Worm (Caenorhabditis elegans) whole organism, L2 larva: ENCODE measurements around the gene C17C3.6.

ENCODE experiments used
- C34F6.9 ChIP-seq: fragments of 150-350 bp; optimal IDR thresholded peaks from 2 replicates; lab custom pipeline; 2014; ENCODE audit warnings: missing biosample characterization, missing genetic modification characterization
- F13H6.1 ChIP-seq: sonication (generic microtip); optimal IDR thresholded peaks from 2 replicates; lab custom pipeline; 2016; ENCODE audit warnings: missing genetic modification characterization, missing compliant biosample characterization
- Y55F3AM.14 ChIP-seq: fragments of 200-800 bp; sonication (Bioruptor generic); optimal IDR thresholded peaks from 2 replicates; lab custom pipeline; 2018; ENCODE audit warnings: mild to moderate bottlenecking, missing genetic modification characterization, missing compliant biosample characterization
- ZK546.5 ChIP-seq: sonication (generic microtip); optimal IDR thresholded peaks from 2 replicates; lab custom pipeline; 2017; ENCODE audit warnings: missing biosample characterization, missing genetic modification characterization
- alr-1 ChIP-seq: fragments of 150-350 bp; optimal IDR thresholded peaks from 2 replicates; lab custom pipeline; 2014; ENCODE audit warnings: missing biosample characterization, missing genetic modification characterization
- aly-2 ChIP-seq: fragments of 150-350 bp; optimal IDR thresholded peaks from 2 replicates; lab custom pipeline; 2014; ENCODE audit warnings: missing biosample characterization, missing genetic modification characterization
- ama-1 ChIP-seq: fragments of 150-350 bp; optimal IDR thresholded peaks from 2 replicates; lab custom pipeline; 2018; ENCODE audit warnings: inconsistent platforms
- ceh-16 ChIP-seq: fragments of 150-350 bp; optimal IDR thresholded peaks from 2 replicates; lab custom pipeline; 2014; ENCODE audit warnings: missing biosample characterization, missing genetic modification characterization
- ceh-82 ChIP-seq: fragments of 150-350 bp; optimal IDR thresholded peaks from 2 replicates; lab custom pipeline; 2014; ENCODE audit warnings: missing biosample characterization, missing genetic modification characterization
- crh-2 ChIP-seq: sonication (generic microtip); optimal IDR thresholded peaks from 2 replicates; lab custom pipeline; 2017; ENCODE audit warnings: missing biosample characterization, missing genetic modification characterization
- dmd-4 ChIP-seq: sonication (generic microtip); optimal IDR thresholded peaks from 2 replicates; lab custom pipeline; 2017; ENCODE audit warnings: missing biosample characterization, missing genetic modification characterization
- egl-27 ChIP-seq: sonication (generic microtip); optimal IDR thresholded peaks from 3 replicates; lab custom pipeline; 2017; ENCODE audit warnings: missing biosample characterization, missing genetic modification reagents, missing genetic modification characterization
- elt-1 ChIP-seq: fragments of 150-350 bp; optimal IDR thresholded peaks from 2 replicates; lab custom pipeline; 2014; ENCODE audit warnings: missing biosample characterization, missing genetic modification characterization
- fos-1 ChIP-seq: fragments of 150-350 bp; optimal IDR thresholded peaks from 2 replicates; lab custom pipeline; 2014; ENCODE audit warnings: missing biosample characterization, missing genetic modification characterization
- gmeb-1 ChIP-seq: fragments of 150-350 bp; optimal IDR thresholded peaks from 2 replicates; lab custom pipeline; 2014; ENCODE audit warnings: missing biosample characterization, missing genetic modification characterization
- lin-11 ChIP-seq: fragments of 150-350 bp; sonication (generic microtip); optimal IDR thresholded peaks from 2 replicates; lab custom pipeline; 2014; ENCODE audit warnings: missing biosample characterization, missing genetic modification characterization, inconsistent platforms, mixed read lengths
- lin-13 ChIP-seq: fragments of 150-350 bp; optimal IDR thresholded peaks from 2 replicates; lab custom pipeline; 2014; ENCODE audit warnings: missing biosample characterization, missing genetic modification reagents, missing genetic modification characterization
- lin-39 ChIP-seq: fragments of 150-350 bp; optimal IDR thresholded peaks from 2 replicates; lab custom pipeline; 2014; ENCODE audit warnings: missing biosample characterization, missing genetic modification reagents, missing genetic modification characterization
- lsy-2 ChIP-seq, 2 experiments: fragments of 150-350 bp in 1 of 2; sonication (generic microtip) in 1 of 2; optimal IDR thresholded peaks; 2 replicates each; lab custom pipeline; 2014 to 2017; ENCODE audit warnings: missing biosample characterization in 2 of 2, missing genetic modification characterization in 2 of 2
- mab-5 ChIP-seq: fragments of 150-350 bp; optimal IDR thresholded peaks from 2 replicates; lab custom pipeline; 2014; ENCODE audit warnings: missing biosample characterization, missing genetic modification characterization
- mbf-1 ChIP-seq: sonication (generic microtip); optimal IDR thresholded peaks from 2 replicates; lab custom pipeline; 2017; ENCODE audit warnings: missing biosample characterization, missing genetic modification characterization
- mdl-1 ChIP-seq, 2 experiments: fragments of 150-350 bp in 1 of 2; sonication (generic microtip) in 1 of 2; optimal IDR thresholded peaks; 2 replicates each; lab custom pipeline; 2017; ENCODE audit warnings: missing biosample characterization in 2 of 2, missing genetic modification characterization in 2 of 2
- nhr-10 ChIP-seq: sonication (generic microtip); optimal IDR thresholded peaks from 2 replicates; lab custom pipeline; 2017; ENCODE audit warnings: missing biosample characterization, missing genetic modification characterization
- nhr-11 ChIP-seq: fragments of 150-350 bp; optimal IDR thresholded peaks from 2 replicates; lab custom pipeline; 2014; ENCODE audit warnings: missing biosample characterization, missing genetic modification characterization
- nhr-12 ChIP-seq: fragments of 150-350 bp; optimal IDR thresholded peaks from 2 replicates; lab custom pipeline; 2014; ENCODE audit warnings: missing biosample characterization, missing genetic modification characterization
- nhr-129 ChIP-seq: fragments of 150-350 bp; optimal IDR thresholded peaks from 2 replicates; lab custom pipeline; 2014; ENCODE audit warnings: missing biosample characterization, missing genetic modification characterization
- nhr-21 ChIP-seq: fragments of 150-350 bp; optimal IDR thresholded peaks from 2 replicates; lab custom pipeline; 2014; ENCODE audit warnings: missing biosample characterization, missing genetic modification characterization
- nhr-23 ChIP-seq: fragments of 150-350 bp; optimal IDR thresholded peaks from 2 replicates; lab custom pipeline; 2014; ENCODE audit warnings: missing biosample characterization, missing genetic modification reagents, missing genetic modification characterization
- nhr-237 ChIP-seq: fragments of 150-350 bp; optimal IDR thresholded peaks from 2 replicates; lab custom pipeline; 2014; ENCODE audit warnings: missing biosample characterization, missing genetic modification characterization
- nhr-25 ChIP-seq: fragments of 150-350 bp; sonication (generic microtip); optimal IDR thresholded peaks from 3 replicates; lab custom pipeline; 2014; ENCODE audit warnings: missing biosample characterization, missing genetic modification characterization
- nhr-6 ChIP-seq: fragments of 150-350 bp; optimal IDR thresholded peaks from 2 replicates; lab custom pipeline; 2014; ENCODE audit warnings: missing biosample characterization, missing genetic modification characterization
- nhr-77 ChIP-seq: fragments of 150-350 bp; optimal IDR thresholded peaks from 2 replicates; lab custom pipeline; 2014; ENCODE audit warnings: missing biosample characterization, missing genetic modification characterization
- peb-1 ChIP-seq: fragments of 150-350 bp; optimal IDR thresholded peaks from 2 replicates; lab custom pipeline; 2014; ENCODE audit warnings: missing biosample characterization, missing genetic modification characterization
- sem-4 ChIP-seq: fragments of 150-350 bp; optimal IDR thresholded peaks from 2 replicates; lab custom pipeline; 2014; ENCODE audit warnings: missing biosample characterization, missing genetic modification reagents, missing genetic modification characterization
- skn-1 ChIP-seq: sonication (generic microtip); optimal IDR thresholded peaks from 2 replicates; lab custom pipeline; 2017; ENCODE audit warnings: missing biosample characterization, missing genetic modification characterization
- sma-3 ChIP-seq: sonication (generic microtip); optimal IDR thresholded peaks from 2 replicates; lab custom pipeline; 2016; ENCODE audit warnings: missing genetic modification reagents, missing genetic modification characterization, missing compliant biosample characterization
- sma-9 ChIP-seq, 2 experiments: fragments of 150-350 bp in 1 of 2; sonication (generic microtip) in 1 of 2; optimal IDR thresholded peaks; 2 replicates each; lab custom pipeline; 2014 to 2016; ENCODE audit warnings: missing genetic modification characterization in 2 of 2, mild to moderate bottlenecking in 1 of 2, missing biosample characterization in 1 of 2, missing compliant biosample characterization in 1 of 2, missing genetic modification reagents in 1 of 2, moderate library complexity in 1 of 2
- snpc-4 ChIP-seq: fragments of 150-350 bp; optimal IDR thresholded peaks from 2 replicates; lab custom pipeline; 2014; ENCODE audit warnings: missing biosample characterization, missing genetic modification characterization
- unc-55 ChIP-seq: fragments of 150-350 bp; sonication (generic microtip); optimal IDR thresholded peaks from 3 replicates; lab custom pipeline; 2014; ENCODE audit warnings: missing biosample characterization, missing genetic modification reagents, missing genetic modification characterization
- zag-1 ChIP-seq: fragments of 150-350 bp; optimal IDR thresholded peaks from 2 replicates; lab custom pipeline; 2014; ENCODE audit warnings: missing biosample characterization, missing genetic modification characterization
- ztf-1 ChIP-seq: fragments of 200-800 bp; sonication (Bioruptor generic); conservative IDR thresholded peaks from 2 replicates; pipeline ENCODE4 v1.3.6; 2022; ENCODE audit warnings: missing genetic modification characterization, missing compliant biosample characterization
- ztf-11 ChIP-seq: sonication (generic microtip); optimal IDR thresholded peaks from 2 replicates; lab custom pipeline; 2017; ENCODE audit warnings: missing biosample characterization, missing genetic modification characterization
- ztf-4 ChIP-seq: fragments of 150-350 bp; optimal IDR thresholded peaks from 2 replicates; lab custom pipeline; 2014; ENCODE audit warnings: missing biosample characterization, missing genetic modification characterization

C17C3.6 gene

DNA sequence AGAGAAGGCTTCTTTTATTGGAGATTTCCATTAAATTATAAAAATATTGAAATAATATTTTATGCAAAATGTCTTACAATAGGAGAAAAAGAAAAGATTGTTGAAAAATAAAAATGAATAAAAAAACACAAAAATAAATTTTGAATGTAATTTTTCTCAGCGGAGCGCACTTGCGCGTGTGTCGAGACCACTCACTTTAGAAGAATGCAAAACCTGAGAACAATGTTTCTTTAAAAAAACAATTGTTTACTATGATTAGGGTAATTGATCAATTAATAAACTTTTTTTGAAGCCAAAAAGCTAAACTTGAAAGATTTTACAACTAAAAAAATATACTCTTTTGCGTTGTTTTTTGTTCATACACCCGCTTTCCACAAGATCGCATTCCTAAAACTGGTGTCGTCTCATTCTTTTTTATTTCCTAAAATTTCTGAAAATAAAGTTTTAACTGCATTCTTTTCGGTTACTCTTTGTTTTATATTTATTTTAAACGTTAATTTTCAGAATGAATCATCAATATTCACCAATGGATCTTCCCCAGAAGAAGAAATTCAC is 44.4 kb downstream of the C17C3.6 start, which contains the start of gene ttc-4:
Gene ttc-4 (plus strand): TSS at position 505 of the 555 bp plus-strand sequence.
- no peak for TF ChIP-seq skn-1 (tag; lab: Kevin White, UChicago)
- no peak for TF ChIP-seq ztf-4
- TF ChIP-seq nhr-23 (tag; lab: Kevin White, UChicago), result no peak
- no peak for TF ChIP-seq ztf-11 (tag; lab: Kevin White, UChicago)
- TF ChIP-seq unc-55 (GFP tag; lab: Kevin White, UChicago), result peak; percentile 76
- TF ChIP-seq lsy-2 (tag; optimal IDR thresholded peaks at IDR 0.05; lab: Kevin White, UChicago), result peak in 1 of 2 experiments; percentile 66
- TF ChIP-seq fos-1 (tag; lab: Kevin White, UChicago), result peak; percentile 25
- TF ChIP-seq F13H6.1 (tag; lab: Kevin White, UChicago), result peak; percentile 4
- no peak for TF ChIP-seq nhr-77 (tag; lab: Kevin White, UChicago)
- no peak for TF ChIP-seq egl-27 (tag; lab: Kevin White, UChicago)
- TF ChIP-seq dmd-4 (tag; lab: Kevin White, UChicago), result no peak
- TF ChIP-seq peb-1 (tag; lab: Kevin White, UChicago), result no peak
- TF ChIP-seq nhr-237 (tag; lab: Kevin White, UChicago), result no peak
- TF ChIP-seq ceh-16, result no peak
- TF ChIP-seq sem-4 (tag; lab: Kevin White, UChicago), result no peak
- TF ChIP-seq nhr-25 (tag; lab: Kevin White, UChicago), result peak; percentile 22
- TF ChIP-seq ceh-82 (tag; lab: Kevin White, UChicago), result no peak
- no peak for TF ChIP-seq nhr-11
- no peak for TF ChIP-seq alr-1 (tag; lab: Kevin White, UChicago)
- peak; percentile 68 for TF ChIP-seq C34F6.9 (tag; lab: Kevin White, UChicago)
- TF ChIP-seq mab-5 (tag; lab: Kevin White, UChicago), result no peak
- TF ChIP-seq lin-39, result no peak
- TF ChIP-seq mbf-1, result no peak
- peak; percentile 27 for TF ChIP-seq lin-13 (GFP tag; lab: Kevin White, UChicago)
- peak; percentile 28 for TF ChIP-seq crh-2 (tag; lab: Kevin White, UChicago)
- peak; percentile 20 for TF ChIP-seq sma-3 (GFP tag; lab: Kevin White, UChicago)
- no peak for TF ChIP-seq nhr-10
- TF ChIP-seq Y55F3AM.14 (GFP tag; lab: Kevin White, UChicago), result no peak
- TF ChIP-seq nhr-12, result no peak
- no peak for TF ChIP-seq ztf-1
- TF ChIP-seq aly-2, result no peak
- TF ChIP-seq nhr-129 (tag; lab: Kevin White, UChicago), result peak; percentile 27
- no peak for TF ChIP-seq nhr-21
- no peak for TF ChIP-seq elt-1 (tag; lab: Kevin White, UChicago)
- TF ChIP-seq ZK546.5 (tag; lab: Kevin White, UChicago), result no peak

DNA sequence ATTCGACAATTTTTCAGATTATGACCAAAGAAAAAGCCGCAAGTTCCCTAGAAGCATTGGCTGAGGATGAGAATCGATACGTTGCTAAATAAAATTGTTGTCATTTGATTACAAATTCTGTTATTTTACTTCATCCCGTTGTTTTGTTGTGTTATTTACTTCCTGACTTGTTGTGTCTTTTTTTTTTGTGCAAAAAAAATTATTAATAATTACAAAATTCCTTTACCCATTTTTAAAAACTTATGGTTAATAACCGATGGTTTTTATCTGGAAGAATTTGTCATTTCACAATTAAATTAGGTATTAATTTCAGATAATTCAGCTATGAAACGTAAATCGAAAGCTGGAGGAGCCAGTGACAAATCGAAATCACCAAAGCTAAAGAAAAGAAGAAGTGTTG is 46.4 kb downstream of the C17C3.6 start, which contains the start of gene C17G10.1:
Gene C17G10.1 (plus strand): TSS at position 301 of the 400 bp plus-strand sequence.
- no peak for TF ChIP-seq nhr-129 (tag; lab: Kevin White, UChicago)
- TF ChIP-seq lin-13 (GFP tag; lab: Kevin White, UChicago), result no peak
- no peak for TF ChIP-seq nhr-237 (tag; lab: Kevin White, UChicago)
- no peak for TF ChIP-seq ama-1 (lab: Kevin White, UChicago)
- TF ChIP-seq dmd-4 (tag; lab: Kevin White, UChicago), result no peak
- TF ChIP-seq ztf-1, result no peak
- TF ChIP-seq nhr-21, result no peak
- no peak for TF ChIP-seq snpc-4 (tag; lab: Kevin White, UChicago)
- TF ChIP-seq mab-5 (tag; lab: Kevin White, UChicago), result no peak
- TF ChIP-seq nhr-23 (tag; lab: Kevin White, UChicago), result no peak
- TF ChIP-seq ztf-4, result no peak

DNA sequence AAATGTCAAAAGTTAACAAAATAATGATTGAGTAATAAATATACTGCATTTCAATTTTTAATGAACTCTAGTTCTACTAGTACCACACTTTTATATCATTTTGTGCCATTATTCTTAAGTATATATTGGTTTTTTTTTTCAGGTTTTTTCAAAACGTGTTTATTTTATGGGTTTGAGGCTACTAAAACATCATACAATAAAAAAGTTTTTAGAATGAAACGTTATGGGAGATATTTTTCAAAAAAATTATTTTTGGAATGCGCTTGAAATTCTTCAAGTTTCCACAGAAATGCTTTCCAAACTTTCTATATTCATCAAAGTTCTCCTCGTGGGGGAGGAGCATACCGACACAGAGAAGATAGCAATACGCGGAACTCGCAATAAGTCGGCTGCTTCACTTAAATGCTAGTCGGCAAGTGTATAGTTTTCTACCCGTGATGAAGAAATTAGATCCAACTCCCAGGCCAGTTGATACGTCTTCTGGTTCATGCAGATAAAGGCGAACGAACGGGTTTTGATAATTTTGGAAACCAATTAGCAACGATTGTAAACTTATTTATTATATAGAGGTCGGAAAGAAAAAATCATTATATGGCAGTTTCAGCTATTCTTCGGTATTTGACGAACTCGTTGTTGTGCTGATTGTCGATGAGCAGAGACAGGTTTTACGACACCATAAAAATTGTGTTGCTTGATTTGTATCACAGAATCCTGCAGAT is 49.6 kb downstream of the C17C3.6 start, which contains the start of gene C17G10.10:
Gene C17G10.10 (minus strand): TSS at position 51 of the 719 bp plus-strand sequence.
- TF ChIP-seq fos-1 (tag; lab: Kevin White, UChicago) (peak; percentile 85), lin-13 (GFP tag; lab: Kevin White, UChicago) (peak; percentile 53), sma-3 (GFP tag; lab: Kevin White, UChicago) (peak; percentile 87), ama-1 (lab: Kevin White, UChicago) (peak; percentile 98), egl-27 (tag; lab: Kevin White, UChicago) (peak; percentile 72), nhr-129 (tag; lab: Kevin White, UChicago) (peak; percentile 45), mdl-1 (tag; optimal IDR thresholded peaks at IDR 0.05; lab: Kevin White, UChicago) (peak; percentile 54 to 59), crh-2 (tag; lab: Kevin White, UChicago) (peak; percentile 69), nhr-77 (tag; lab: Kevin White, UChicago) (peak; percentile 68), lsy-2 (tag; optimal IDR thresholded peaks at IDR 0.05; lab: Kevin White, UChicago) (peak; percentile 62 to 75), snpc-4 (tag; lab: Kevin White, UChicago) (peak; percentile 99), sma-9 (GFP tag; optimal IDR thresholded peaks at IDR 0.05; lab: Kevin White, UChicago) (peak; percentile 91), sma-9 (tag; optimal IDR thresholded peaks at IDR 0.05; lab: Kevin White, UChicago) (no peak), ztf-4 (peak; percentile 9), ceh-16 (peak; percentile 75), nhr-6 (tag; lab: Kevin White, UChicago) (peak; percentile 41), Y55F3AM.14 (GFP tag; lab: Kevin White, UChicago) (no peak), mab-5 (tag; lab: Kevin White, UChicago) (no peak), nhr-10 (peak; percentile 9), F13H6.1 (tag; lab: Kevin White, UChicago) (peak; percentile 58), ZK546.5 (tag; lab: Kevin White, UChicago) (no peak), C34F6.9 (tag; lab: Kevin White, UChicago) (peak; percentile 20), lin-11 (no peak), nhr-25 (tag; lab: Kevin White, UChicago) (peak; percentile 62), zag-1 (tag; lab: Kevin White, UChicago) (no peak), nhr-23 (tag; lab: Kevin White, UChicago) (no peak), lin-39 (no peak), nhr-12 (no peak), nhr-21 (peak; percentile 78), gmeb-1 (tag; lab: Kevin White, UChicago) (peak; percentile 82)
